Worm (Caenorhabditis elegans) whole organism, L1 larva: Measurements from ENCODE around the gene spr-3.

Experiments
- ces-1 ChIP-seq: fragments of 150-350 bp; optimal IDR thresholded peaks from 2 replicates; lab custom pipeline; 2014; ENCODE audit warnings: missing biosample characterization, missing genetic modification reagents, missing genetic modification characterization
- dpl-1 ChIP-seq, 3 experiments: fragments of 150-350 bp in 2 of 3; sonication (generic microtip) in 1 of 3; optimal IDR thresholded peaks; 2 replicates each; lab custom pipeline; 2014 to 2017; ENCODE audit warnings: missing biosample characterization in 3 of 3, missing genetic modification characterization in 3 of 3, missing genetic modification reagents in 3 of 3
- pqm-1 ChIP-seq: sonication (generic microtip); optimal IDR thresholded peaks from 3 replicates; lab custom pipeline; 2017; ENCODE audit warnings: missing biosample characterization, missing genetic modification characterization
- zag-1 ChIP-seq: fragments of 150-350 bp; optimal IDR thresholded peaks from 2 replicates; lab custom pipeline; 2014; ENCODE audit warnings: missing biosample characterization, missing genetic modification characterization
- ztf-4 ChIP-seq: fragments of 150-350 bp; optimal IDR thresholded peaks from 2 replicates; lab custom pipeline; 2014; ENCODE audit warnings: missing biosample characterization, missing genetic modification characterization

DNA sequence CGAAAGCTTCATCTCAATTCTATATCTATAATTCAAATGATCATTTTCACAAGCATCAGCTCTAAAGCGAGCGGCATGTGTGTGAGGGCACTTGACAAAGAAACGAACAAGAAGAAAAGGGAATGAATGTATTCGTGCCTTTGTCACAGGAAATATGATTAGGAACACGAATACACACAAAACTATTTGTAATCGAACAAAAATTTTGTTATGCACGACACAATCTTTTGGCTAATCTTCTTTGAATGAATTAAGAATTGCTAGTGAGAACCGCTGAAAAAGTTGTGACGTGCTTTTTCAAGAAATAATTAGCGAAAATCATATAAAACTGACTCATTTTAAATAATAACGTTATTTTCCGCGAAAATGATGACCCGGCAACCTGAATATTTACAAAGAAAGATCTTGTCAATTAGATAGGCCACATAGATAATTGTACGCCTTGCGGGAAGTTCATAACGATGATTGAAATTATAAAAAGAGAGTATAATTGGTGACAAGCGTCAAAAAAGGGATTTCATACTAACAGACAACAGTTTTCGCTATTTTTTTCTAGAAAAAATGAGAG is 20.4 kb upstream of the spr-3 start:
- TF ChIP-seq zag-1 (no peak), ces-1 (no peak), dpl-1 (GFP tag; optimal IDR thresholded peaks at IDR 0.05; lab: Kevin White, UChicago) (no peak), pqm-1 (tag; lab: Kevin White, UChicago) (no peak), ztf-4 (no peak)
